Fruit fly (Drosophila melanogaster) ovary, adult (tissue): Measurements from ENCODE around the gene CG13083.

Source experiments
- CG17801 ChIP-seq: fragments of 200-800 bp; optimal IDR thresholded peaks from 2 replicates; lab custom pipeline; 2019; ENCODE audit warnings: missing biosample characterization, mild to moderate bottlenecking, missing genetic modification characterization, moderate library complexity; ENCODE audit not compliant: partially characterized antibody

The CG13083 gene

dm6 chr2L:19506323-19506722, 19.0 kb downstream of the CG13083 start:
- TF ChIP-seq CG17801 (GFP tag; lab: Kevin White, UChicago) = no peak

DNA sequence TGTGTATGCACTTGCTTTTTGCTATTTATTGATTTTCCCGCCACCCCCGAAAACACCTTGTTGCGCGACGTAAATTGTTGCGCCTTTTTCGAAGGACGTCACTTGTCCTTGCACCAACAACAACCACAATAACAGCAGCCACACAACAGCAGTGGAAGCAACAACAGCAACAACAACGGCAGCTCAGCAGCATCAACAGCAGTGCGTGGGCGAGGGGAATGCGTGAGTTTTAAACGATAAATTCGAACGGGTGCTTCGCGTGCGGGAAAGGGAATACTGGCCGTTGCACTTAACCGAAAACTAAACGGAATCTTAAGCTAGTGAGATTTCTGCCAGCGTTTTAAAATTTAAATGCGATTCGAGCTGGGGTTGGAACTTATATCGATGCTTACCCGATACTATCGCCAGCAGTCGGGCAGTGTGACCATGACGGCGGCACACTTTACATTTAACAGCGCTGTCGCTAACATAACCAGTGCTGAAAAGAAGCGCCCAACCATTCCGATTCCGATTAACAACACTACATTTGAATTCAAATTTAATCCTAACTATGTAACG, 21.1 kb downstream of the CG13083 start, which contains the start of gene cyst:
TSS of gene cyst (minus strand) at position 404 of the 558 bp plus-strand sequence.
- TF ChIP-seq CG17801 (GFP tag; lab: Kevin White, UChicago) = no peak

DNA sequence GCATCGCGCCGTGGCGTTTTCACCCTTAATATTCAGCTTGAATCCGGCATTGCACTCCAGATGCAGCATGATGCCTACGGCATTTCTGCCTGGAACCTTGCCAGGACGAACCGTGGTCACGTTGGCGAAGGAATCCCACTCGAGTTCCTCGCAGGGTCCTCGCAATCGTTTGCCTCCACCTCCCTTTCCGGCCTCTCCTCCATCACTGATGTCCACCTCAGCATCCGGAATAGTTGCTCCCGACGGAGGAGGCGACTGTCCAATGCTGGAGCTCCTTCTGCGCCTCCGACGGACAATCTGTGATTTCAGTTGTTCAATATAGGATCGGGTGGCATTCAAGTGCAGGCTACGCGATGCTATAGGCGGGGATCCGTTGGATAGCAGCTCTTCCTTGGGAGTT, 24.9 kb downstream of the CG13083 start:
- no peak for TF ChIP-seq CG17801 (GFP tag; lab: Kevin White, UChicago)

DNA sequence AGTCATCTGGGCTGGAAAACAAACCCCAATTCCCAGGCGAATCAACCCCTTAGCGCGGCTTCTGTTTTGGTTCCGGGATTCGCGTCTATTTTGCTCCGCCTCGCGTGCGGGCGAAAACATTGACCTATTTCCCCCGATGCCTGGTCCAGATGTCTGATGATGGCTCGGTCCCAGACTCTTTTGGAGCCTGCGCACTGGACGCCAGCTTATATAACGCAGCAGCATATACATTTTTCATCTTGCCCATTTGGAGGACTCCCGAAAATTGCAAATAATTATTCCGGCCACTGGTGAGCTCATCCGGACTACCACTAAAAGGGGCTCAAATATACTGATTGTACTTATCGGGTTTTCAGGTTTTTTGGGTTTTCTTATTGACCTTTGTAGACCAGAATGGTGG, 28.8 kb downstream of the CG13083 start:
- no peak for TF ChIP-seq CG17801 (GFP tag; lab: Kevin White, UChicago)

- no peak for TF ChIP-seq CG17801 (GFP tag; lab: Kevin White, UChicago)
Measured at dm6 chr2L:19517154-19517814, 30.0 kb downstream of the CG13083 start, which contains the start of gene Hasp. Hasp (minus strand) TSS chr2L:19517204.

DNA sequence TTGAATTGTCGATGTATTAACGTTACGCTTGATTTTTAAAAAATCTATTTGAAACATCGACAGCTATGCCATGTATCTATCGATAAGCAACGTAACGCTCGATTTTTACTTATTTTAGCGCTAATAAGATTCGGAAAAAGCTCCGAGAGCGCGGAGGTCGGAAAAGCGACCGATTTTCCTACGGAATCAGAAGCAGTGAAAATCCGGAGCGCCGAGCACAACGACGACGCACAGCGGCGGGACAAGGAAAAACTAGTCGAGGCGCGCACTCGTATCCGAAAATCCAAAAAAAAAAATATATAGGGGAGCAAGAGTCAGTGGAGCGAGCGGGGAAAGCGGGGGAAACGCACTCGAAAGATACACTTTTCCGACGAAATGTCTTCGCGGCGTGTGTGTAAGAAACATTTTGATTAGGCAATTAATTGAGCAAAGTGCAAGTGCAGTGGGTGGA, 31.4 kb downstream of the CG13083 start, which contains the start of gene CG10132:
TSS of gene CG10132 (plus strand) at position 189 of the 451 bp plus-strand sequence.
- no peak for TF ChIP-seq CG17801 (GFP tag; lab: Kevin White, UChicago)

DNA sequence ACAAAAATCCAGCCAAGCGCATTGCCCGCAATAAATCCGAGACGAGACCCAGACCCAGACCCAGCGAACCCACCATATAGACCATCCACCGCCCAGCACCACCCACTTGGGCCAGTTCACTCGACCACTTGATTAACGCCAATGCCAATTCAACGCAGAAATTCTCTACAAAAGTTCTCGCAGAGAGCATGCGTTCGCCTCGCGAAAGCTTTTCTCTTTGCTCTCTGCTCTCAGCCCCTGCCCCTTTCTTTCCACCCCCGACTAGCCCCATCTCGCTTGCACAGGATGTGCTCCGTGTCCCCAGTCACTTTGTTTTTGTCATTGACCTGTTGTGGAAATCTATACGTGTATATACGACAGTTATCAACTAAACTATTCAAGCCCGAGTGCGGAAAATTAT, 32.3 kb downstream of the CG13083 start:
- no peak for TF ChIP-seq CG17801 (GFP tag; lab: Kevin White, UChicago)

DNA sequence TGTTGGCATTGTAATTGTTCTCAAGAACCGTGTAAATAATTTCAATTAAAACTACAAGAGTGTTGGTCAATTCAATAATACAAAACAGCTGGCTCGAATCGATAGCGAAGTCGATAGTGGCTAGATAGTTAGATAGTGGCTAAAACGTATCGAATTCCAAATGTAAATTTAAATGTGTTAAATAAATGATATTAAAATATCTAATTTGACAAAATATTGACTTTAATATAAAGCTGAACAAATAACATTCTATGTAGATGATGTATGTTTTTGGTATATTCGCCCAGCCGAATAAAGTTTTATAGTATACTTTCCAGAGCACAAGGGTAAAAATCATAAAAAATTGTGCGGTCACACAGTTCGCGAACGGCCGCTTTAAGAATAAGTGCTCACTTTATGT, 39.0 kb downstream of the CG13083 start, which contains the start of the genes Dpm1 and CG10137:
TSS of gene Dpm1 (minus strand) at position 53 of the 400 bp plus-strand sequence.
TSS of gene CG10137 (plus strand) at position 371 of the 400 bp plus-strand sequence.
- peak; percentile 57 for TF ChIP-seq CG17801 (GFP tag; lab: Kevin White, UChicago)

- no peak for TF ChIP-seq CG17801 (GFP tag; lab: Kevin White, UChicago)
Measured at dm6 chr2L:19526844-19527243, 39.6 kb downstream of the CG13083 start.

DNA sequence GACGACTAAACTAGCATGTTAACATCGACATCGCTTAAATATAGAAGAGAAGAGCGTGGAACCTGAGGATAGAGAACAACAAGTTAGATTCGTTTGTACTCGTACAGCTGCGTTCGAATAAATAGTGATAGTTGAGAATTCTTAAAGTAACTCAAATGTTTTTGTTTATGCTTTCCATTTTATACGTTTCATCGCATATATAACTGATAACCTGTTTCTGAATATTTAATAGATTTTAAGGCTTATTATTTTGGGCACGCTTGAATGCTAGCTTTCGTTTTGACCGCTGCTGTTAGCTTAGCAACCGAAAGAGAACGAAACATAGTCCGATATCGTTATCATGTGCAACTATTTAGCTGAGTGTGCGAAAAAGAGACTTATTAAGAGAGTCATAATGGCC, 41.0 kb downstream of the CG13083 start:
- peak; percentile 99 for TF ChIP-seq CG17801 (GFP tag; lab: Kevin White, UChicago)

DNA sequence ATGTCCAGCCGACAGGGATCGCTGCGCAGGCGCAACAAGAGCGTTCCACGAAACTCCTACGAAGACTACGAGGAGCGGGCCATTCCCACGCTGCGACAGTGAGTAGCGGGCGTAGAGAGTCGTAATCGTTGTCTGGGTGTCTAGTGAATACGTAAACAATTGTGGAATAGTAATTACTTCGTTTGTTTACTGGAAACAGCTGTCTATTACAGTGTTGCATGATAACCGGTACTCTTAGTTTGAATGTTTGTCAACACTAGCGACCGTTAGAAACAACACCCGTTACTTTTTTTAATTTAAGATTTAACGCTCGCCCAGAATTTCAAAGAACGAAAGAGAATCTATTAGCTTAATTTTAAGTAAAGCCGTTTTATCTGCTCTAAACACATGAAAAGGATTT, 42.8 kb downstream of the CG13083 start, which contains the start of gene CG10165:
TSS of gene CG10165 (minus strand) at position 214 of the 400 bp plus-strand sequence.
- peak; percentile 20 for TF ChIP-seq CG17801 (GFP tag; lab: Kevin White, UChicago)

- TF ChIP-seq CG17801 (GFP tag; lab: Kevin White, UChicago) = peak; percentile 80
Measured at dm6 chr2L:19533247-19533646, 46.0 kb downstream of the CG13083 start, which contains the start of gene CG33116. CG33116 (plus strand) TSS chr2L:19533479.

- no peak for TF ChIP-seq CG17801 (GFP tag; lab: Kevin White, UChicago)
Measured at dm6 chr2L:19535234-19535633, 47.9 kb downstream of the CG13083 start, which contains the start of gene CG31697. CG31697 (plus strand) TSS chr2L:19535448.

DNA sequence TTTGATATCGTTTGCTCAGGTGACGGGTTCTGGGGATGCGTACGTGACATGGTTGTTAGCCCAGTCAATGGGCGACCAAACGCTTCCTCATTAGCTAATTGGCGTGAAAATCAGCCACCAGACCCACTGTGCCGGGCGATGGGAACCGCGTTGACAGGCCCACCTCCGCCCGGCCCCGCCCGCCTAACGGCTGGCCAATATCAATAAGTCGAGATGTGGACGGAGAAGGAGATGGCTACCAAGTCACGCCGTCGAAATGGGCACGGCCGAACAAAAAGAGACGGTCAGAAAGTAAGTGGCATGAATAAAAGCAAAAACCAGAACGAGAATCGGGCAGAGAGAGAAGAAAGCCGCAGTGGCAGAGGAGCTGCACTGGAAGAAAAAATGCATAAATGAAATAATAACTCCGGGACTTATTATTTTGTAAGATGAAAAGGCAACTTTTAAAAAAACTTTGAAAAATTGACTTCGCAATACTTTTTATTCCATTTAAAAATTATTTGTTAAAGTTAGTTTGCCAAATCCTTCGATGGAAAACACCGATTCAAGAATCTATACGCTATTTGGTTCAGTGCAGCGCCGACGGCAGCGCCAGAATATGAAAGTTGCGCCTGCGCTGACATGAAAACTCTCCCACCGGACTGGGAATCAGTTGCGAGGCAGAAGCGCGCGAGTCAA, 50.6 kb downstream of the CG13083 start, which contains the start of gene CG13082:
TSS of gene CG13082 (plus strand) at position 647 of the 678 bp plus-strand sequence.
- TF ChIP-seq CG17801 (GFP tag; lab: Kevin White, UChicago) = no peak
